Worm (Caenorhabditis elegans) whole organism, L2 larva: ENCODE data around the gene C09E10.3.

Source experiments
- F13H6.1 ChIP-seq: sonication (generic microtip); optimal IDR thresholded peaks from 2 replicates; lab custom pipeline; 2016; ENCODE audit warnings: missing genetic modification characterization, missing compliant biosample characterization
- blmp-1 ChIP-seq: sonication (generic microtip); optimal IDR thresholded peaks from 2 replicates; lab custom pipeline; 2017; ENCODE audit warnings: missing genetic modification characterization, mild to moderate bottlenecking, missing compliant biosample characterization, antibody characterized with exemption, moderate library complexity; ENCODE audit not compliant: insufficient read depth
- ceh-82 ChIP-seq: fragments of 150-350 bp; optimal IDR thresholded peaks from 2 replicates; lab custom pipeline; 2014; ENCODE audit warnings: missing biosample characterization, missing genetic modification characterization
- lin-13 ChIP-seq: fragments of 150-350 bp; optimal IDR thresholded peaks from 2 replicates; lab custom pipeline; 2014; ENCODE audit warnings: missing biosample characterization, missing genetic modification reagents, missing genetic modification characterization
- nhr-11 ChIP-seq: fragments of 150-350 bp; optimal IDR thresholded peaks from 2 replicates; lab custom pipeline; 2014; ENCODE audit warnings: missing biosample characterization, missing genetic modification characterization
- sem-4 ChIP-seq: fragments of 150-350 bp; optimal IDR thresholded peaks from 2 replicates; lab custom pipeline; 2014; ENCODE audit warnings: missing biosample characterization, missing genetic modification reagents, missing genetic modification characterization
- unc-39 ChIP-seq: fragments of 150-350 bp; optimal IDR thresholded peaks from 2 replicates; lab custom pipeline; 2014; ENCODE audit warnings: missing biosample characterization, missing genetic modification characterization
- unc-62 ChIP-seq: fragments of 150-350 bp; optimal IDR thresholded peaks from 2 replicates; lab custom pipeline; 2014; ENCODE audit warnings: missing biosample characterization, missing genetic modification reagents, missing genetic modification characterization
- zag-1 ChIP-seq: fragments of 150-350 bp; optimal IDR thresholded peaks from 2 replicates; lab custom pipeline; 2014; ENCODE audit warnings: missing biosample characterization, missing genetic modification characterization
- ztf-4 ChIP-seq: fragments of 150-350 bp; optimal IDR thresholded peaks from 2 replicates; lab custom pipeline; 2014; ENCODE audit warnings: missing biosample characterization, missing genetic modification characterization

DNA sequence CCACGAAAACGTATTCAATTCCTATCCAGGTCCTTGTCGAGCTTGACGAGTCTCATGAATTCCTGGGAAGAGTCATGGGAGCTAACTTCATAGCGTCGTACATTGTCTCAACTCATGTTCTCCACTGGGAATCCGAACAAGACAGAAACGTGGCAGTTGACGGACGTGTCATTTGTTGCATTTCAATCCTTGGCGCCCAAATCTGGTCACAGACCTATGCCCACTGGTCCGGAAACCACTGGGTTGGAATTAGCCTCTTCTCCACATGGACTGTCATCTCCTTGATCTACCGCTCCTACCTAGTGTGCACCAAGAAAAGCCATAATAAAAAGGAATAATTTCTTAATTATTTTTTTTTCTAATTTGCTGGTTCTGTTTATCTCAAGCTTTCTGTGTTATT is 8.6 kb downstream of the C09E10.3 start:
- TF ChIP-seq sem-4 (tag; lab: Kevin White, UChicago) (no peak), ztf-4 (tag; lab: Kevin White, UChicago) (no peak), ceh-82 (tag; lab: Kevin White, UChicago) (no peak), unc-62 (GFP tag; lab: Kevin White, UChicago) (no peak), lin-13 (no peak), unc-39 (tag; lab: Kevin White, UChicago) (no peak), F13H6.1 (no peak), nhr-11 (no peak), blmp-1 (no peak), zag-1 (tag; lab: Kevin White, UChicago) (no peak)
